Worm (Caenorhabditis elegans) whole organism, L4/young adult: Measurements from ENCODE around the gene F38C2.4.

Source experiments
- W03F9.2 ChIP-seq: fragments of 150-350 bp; optimal IDR thresholded peaks from 2 replicates; lab custom pipeline; 2014; ENCODE audit warnings: missing biosample characterization, missing genetic modification characterization
- dao-5 ChIP-seq: sonication (generic microtip); optimal IDR thresholded peaks from 2 replicates; lab custom pipeline; 2016; ENCODE audit warnings: missing genotype, missing genetic modification characterization, moderate library complexity, missing compliant biosample characterization
- him-1 ChIP-seq: sonication (generic microtip); optimal IDR thresholded peaks from 2 replicates; lab custom pipeline; 2016; ENCODE audit warnings: missing genotype, missing genetic modification reagents, missing genetic modification characterization, missing compliant biosample characterization

ce11 chrIV:16290745-16291144 is 19.7 kb downstream of the F38C2.4 start, which contains the start of gene srz-75:
- TF ChIP-seq W03F9.2 (tag; lab: Kevin White, UChicago) = no peak
- no peak for TF ChIP-seq him-1 (tag; lab: Kevin White, UChicago)
- no peak for TF ChIP-seq dao-5 (tag; lab: Kevin White, UChicago)
